Worm (Caenorhabditis elegans): ENCODE measurements around the gene sri-2.
"Not testable (repeated sequence)": the region's sequence is repeated elsewhere in the genome, so short reads cannot be mapped to it uniquely, and the experiment has no call there.

Gene sri-2

DNA sequence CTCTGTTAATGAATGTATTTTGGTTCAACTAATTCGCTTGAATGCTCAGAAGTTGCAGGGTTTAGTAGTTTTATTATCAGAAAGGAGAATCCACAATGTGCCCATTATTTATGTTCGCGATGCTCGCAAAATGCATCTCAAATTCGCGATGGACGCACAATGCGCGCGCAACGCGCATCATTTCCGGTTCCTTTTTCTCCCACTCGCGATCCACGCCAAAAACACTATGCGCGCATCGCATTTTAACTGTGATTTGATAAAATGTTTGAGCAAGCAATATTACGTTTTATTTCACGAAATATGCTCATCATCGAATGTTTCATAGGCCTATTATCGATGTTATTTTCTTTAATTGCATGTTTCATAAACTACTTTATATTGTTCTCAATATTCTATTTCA is 35.1 kb downstream of the sri-2 start, which contains the start of gene srbc-77:
srbc-77 (plus strand) TSS at position 301 of the 400 bp plus-strand sequence.
- TF ChIP-seq lsl-1 (GFP tag; optimal IDR thresholded peaks at IDR 0.05); dpl-1 (GFP tag; optimal IDR thresholded peaks at IDR 0.05); lsy-27 (tag; optimal IDR thresholded peaks at IDR 0.05; ENCODE audit: borderline replicate concordance, insufficient read depth): not testable (repeated sequence)

DNA sequence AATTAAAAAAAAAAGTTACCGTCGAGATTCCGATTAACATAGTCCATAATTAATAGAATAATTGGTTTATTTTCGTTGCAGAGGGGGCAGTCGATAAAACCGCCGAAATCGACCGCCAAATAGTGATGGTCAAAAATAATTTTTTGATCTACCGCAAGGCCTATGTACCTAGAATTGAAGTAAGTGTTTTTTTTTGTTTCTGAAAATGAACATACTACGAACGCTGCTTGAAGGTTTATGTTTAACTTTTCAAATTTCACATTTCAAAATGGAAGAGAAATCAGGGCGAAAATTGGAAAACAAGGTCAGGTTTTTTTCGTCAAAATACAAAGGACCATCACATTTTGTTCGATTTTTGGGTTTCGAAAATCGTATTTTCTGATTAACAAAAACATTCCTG is 36.7 kb downstream of the sri-2 start, which contains the start of gene pzf-1:
pzf-1 (minus strand) TSS at position 101 of the 400 bp plus-strand sequence.
- no peak for TF ChIP-seq C06A6.2 (GFP tag; conservative IDR thresholded peaks at IDR 0.05)
- TF ChIP-seq B0336.3 (GFP tag; IDR thresholded peaks at IDR 0.05), result no peak
- TF ChIP-seq sptf-2 (GFP tag; optimal IDR thresholded peaks at IDR 0.05), result no peak
- no peak for TF ChIP-seq cebp-2 (GFP tag; IDR thresholded peaks at IDR 0.05)
- TF ChIP-seq unc-62 (GFP tag; optimal IDR thresholded peaks at IDR 0.05), result no peak
- no peak for TF ChIP-seq dpl-1 (GFP tag; optimal IDR thresholded peaks at IDR 0.05)
- no peak for TF ChIP-seq D2030.7 (GFP tag; IDR thresholded peaks at IDR 0.05)
- no peak for TF ChIP-seq gei-17 (GFP tag; optimal IDR thresholded peaks at IDR 0.05)
- TF ChIP-seq lsy-27 (tag; optimal IDR thresholded peaks at IDR 0.05; ENCODE audit: borderline replicate concordance, insufficient read depth), result no peak
- no peak for TF ChIP-seq nhr-80 (tag; optimal IDR thresholded peaks at IDR 0.05)
- TF ChIP-seq sdz-38 (tag; optimal IDR thresholded peaks at IDR 0.05), result no peak
- TF ChIP-seq unc-130 (GFP tag; optimal IDR thresholded peaks at IDR 0.05), result no peak
- no peak for TF ChIP-seq F57C9.4 (tag; optimal IDR thresholded peaks at IDR 0.05)

ce11 chrV:15924307-15924706 is 40.7 kb downstream of the sri-2 start, which contains the start of gene nhr-108:
Gene nhr-108, minus strand, starts transcription at chrV:15924472.
- TF ChIP-seq cebp-2 (GFP tag; IDR thresholded peaks at IDR 0.05) (no peak), madf-8 (GFP tag; conservative IDR thresholded peaks at IDR 0.05) (no peak), B0336.3 (GFP tag; IDR thresholded peaks at IDR 0.05) (no peak), K12H6.12 (tag; optimal IDR thresholded peaks at IDR 0.05) (no peak), madf-6 (GFP tag; IDR thresholded peaks at IDR 0.05) (no peak), lin-54 (GFP tag; optimal IDR thresholded peaks at IDR 0.05) (no peak), unc-130 (GFP tag; optimal IDR thresholded peaks at IDR 0.05) (no peak), him-1 (tag; optimal IDR thresholded peaks at IDR 0.05) (no peak), hlh-12 (tag; optimal IDR thresholded peaks at IDR 0.05) (no peak), F57A8.1 (GFP tag; optimal IDR thresholded peaks at IDR 0.05) (no peak), ekl-4 (GFP tag; IDR thresholded peaks at IDR 0.05) (no peak), snpc-3.4 (tag; optimal IDR thresholded peaks at IDR 0.05) (no peak), dpff-1 (tag; optimal IDR thresholded peaks at IDR 0.05) (no peak), tlf-1 (GFP tag; optimal IDR thresholded peaks at IDR 0.05) (no peak), T26A5.8 (tag; optimal IDR thresholded peaks at IDR 0.05) (no peak)

DNA sequence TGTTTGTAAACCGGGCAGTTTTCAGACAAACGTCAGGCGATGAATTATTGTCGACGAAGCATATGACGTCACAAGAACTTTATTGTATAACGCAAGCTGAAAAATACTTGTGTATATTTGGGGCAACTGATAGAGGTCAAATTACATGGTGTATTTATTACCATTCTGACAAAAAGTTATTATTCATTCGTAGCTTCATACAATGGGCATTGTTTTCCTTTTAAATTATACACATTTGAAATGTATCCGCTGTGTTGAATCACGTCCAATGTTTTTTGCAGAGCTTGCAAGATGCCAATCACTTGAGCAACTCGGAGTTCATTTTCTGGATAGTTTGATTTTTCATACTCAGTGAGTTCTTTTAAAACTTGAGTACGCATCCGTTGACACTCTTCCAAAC is 42.0 kb downstream of the sri-2 start, which contains the start of gene F35E8.13:
F35E8.13 (plus strand) TSS at position 301 of the 400 bp plus-strand sequence.
- TF ChIP-seq ceh-27 (GFP tag; optimal IDR thresholded peaks at IDR 0.05) (no peak), snpc-1.3 (tag; optimal IDR thresholded peaks at IDR 0.05; ENCODE audit: insufficient read depth) (no peak), ZK185.1 (tag; optimal IDR thresholded peaks at IDR 0.05; ENCODE audit: poor library complexity, severe bottlenecking) (no peak), ceh-40 (GFP tag; IDR thresholded peaks at IDR 0.05) (no peak), snpc-3.4 (tag; optimal IDR thresholded peaks at IDR 0.05) (no peak), F55B11.4 (tag; optimal IDR thresholded peaks at IDR 0.05; ENCODE audit: borderline replicate concordance, insufficient read depth) (no peak), snpc-1.1 (tag; optimal IDR thresholded peaks at IDR 0.05; ENCODE audit: insufficient read depth) (no peak), egl-44 (GFP tag; IDR thresholded peaks at IDR 0.05) (no peak), nfya-2 (GFP tag; IDR thresholded peaks at IDR 0.05) (no peak), cebp-1 (GFP tag; IDR thresholded peaks at IDR 0.05) (no peak), cebp-1 (tag; optimal IDR thresholded peaks at IDR 0.05) (no peak), nfya-1 (tag; optimal IDR thresholded peaks at IDR 0.05; ENCODE audit: borderline replicate concordance, insufficient read depth) (no peak), Y95B8A.8 (GFP tag; IDR thresholded peaks at IDR 0.05) (no peak), B0035.1 (tag; optimal IDR thresholded peaks at IDR 0.05) (no peak), gei-17 (GFP tag; optimal IDR thresholded peaks at IDR 0.05) (no peak), rcor-1 (GFP tag; IDR thresholded peaks at IDR 0.05) (no peak), attf-3 (GFP tag; conservative IDR thresholded peaks at IDR 0.05) (no peak), T26A5.8 (tag; optimal IDR thresholded peaks at IDR 0.05) (no peak), F39B2.1 (GFP tag; IDR thresholded peaks at IDR 0.05) (no peak), nhr-27 (tag; optimal IDR thresholded peaks at IDR 0.05) (no peak), ceh-91 (GFP tag; IDR thresholded peaks at IDR 0.05) (no peak)
